Fruit fly (Drosophila melanogaster) Kc167 (cell line): ENCODE measurements around the gene ATPsynC.

Experiments used
- Myc ChIP-seq: fragments of >200 bp; optimal IDR thresholded peaks from 2 replicates; lab custom pipeline; 2017; ENCODE audit warnings: missing external identifiers
- Sin3A ChIP-seq: fragments of >200 bp; optimal IDR thresholded peaks from 2 replicates; lab custom pipeline; 2018; ENCODE audit warnings: missing external identifiers
- h ChIP-seq: fragments of >200 bp; optimal IDR thresholded peaks from 3 replicates; lab custom pipeline; 2018; ENCODE audit warnings: missing external identifiers
- psq ChIP-seq: fragments of >200 bp; optimal IDR thresholded peaks from 2 replicates; lab custom pipeline; 2017; ENCODE audit warnings: missing external identifiers

DNA sequence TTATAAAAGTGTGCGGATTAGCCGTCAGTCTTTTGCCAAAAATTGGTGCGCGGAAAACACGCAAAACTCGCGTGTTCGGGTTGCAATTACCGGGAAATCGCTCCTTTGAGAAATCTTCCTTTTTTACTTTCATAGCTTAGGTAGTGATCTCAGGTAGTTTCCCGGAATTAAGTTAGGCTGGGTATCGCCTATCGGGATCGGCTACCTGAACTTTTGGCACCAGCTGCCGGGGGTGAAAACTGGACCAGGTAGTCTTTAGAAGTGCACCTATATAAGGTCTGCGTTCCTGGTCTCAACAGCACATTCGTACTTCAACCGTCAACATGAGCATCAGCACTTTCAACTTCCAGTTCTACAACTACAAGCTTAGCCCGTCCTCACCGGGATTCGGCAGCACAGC lies 26.4 kb downstream of the ATPsynC start, which contains the start of gene bnk:
- TF ChIP-seq psq (lab: Kevin White, UChicago) = no peak
- no peak for TF ChIP-seq Myc (lab: Kevin White, UChicago)
- TF ChIP-seq Sin3A (lab: Kevin White, UChicago) = no peak
- no peak for TF ChIP-seq h (lab: Kevin White, UChicago)
